Fruit fly (Drosophila melanogaster): ENCODE results near the gene AstCC.

DNA sequence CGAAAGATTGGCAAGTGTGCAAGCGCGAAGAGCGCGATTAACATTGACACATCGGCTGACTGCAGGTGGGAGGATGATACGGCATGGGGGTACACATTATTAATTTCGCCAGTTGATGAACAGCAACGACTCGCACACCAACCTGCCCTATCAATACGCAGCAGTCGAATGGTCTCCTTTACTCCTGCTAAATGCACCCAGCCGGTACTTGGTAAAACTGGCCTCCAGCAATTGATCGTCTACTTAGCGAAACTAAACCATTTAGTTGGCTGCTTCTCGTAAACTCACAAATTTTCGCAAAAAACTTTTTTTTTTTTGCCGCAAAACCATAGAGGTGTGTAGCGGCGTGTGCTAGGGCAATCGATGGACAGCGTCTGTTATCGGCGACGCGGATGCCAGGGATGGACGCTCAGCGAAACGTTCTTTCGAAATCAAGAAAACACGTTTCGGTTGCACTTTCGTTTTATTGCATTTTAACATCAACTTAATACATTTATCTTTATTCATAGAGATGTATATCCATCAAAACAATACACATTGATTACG, 15.6 kb upstream of the AstCC start, which contains the start of gene Ge-1:
- TF ChIP-seq Myc (optimal IDR thresholded peaks at IDR 0.05) (no peak), psq (optimal IDR thresholded peaks at IDR 0.05) (no peak), h (optimal IDR thresholded peaks at IDR 0.05) (no peak), insv (optimal IDR thresholded peaks at IDR 0.05) (no peak), ttk (optimal IDR thresholded peaks at IDR 0.05) (no peak), Sin3A (optimal IDR thresholded peaks at IDR 0.05) (no peak)
